Fruit fly (Drosophila melanogaster): Measurements from ENCODE around the gene Polr2C.

Gene Polr2C

dm6 chr2L:13833058-13833457 is at the start of gene Polr2C, which contains the start of the genes GatC and PolG2:
Gene Polr2C, plus strand, starts transcription at chr2L:13833337.
Gene GatC, minus strand, starts transcription at chr2L:13833105.
Gene PolG2, minus strand, starts transcription at chr2L:13833105.
- TF ChIP-seq CG17801 (GFP tag; optimal IDR thresholded peaks at IDR 0.05; ENCODE audit: partially characterized antibody) = no peak

dm6 chr2L:13784155-13784681 is 48.9 kb upstream of the Polr2C start, which contains the start of gene CG16890:
Gene CG16890, minus strand, starts transcription at chr2L:13784338.
- TF ChIP-seq CG17801 (GFP tag; optimal IDR thresholded peaks at IDR 0.05; ENCODE audit: partially characterized antibody) = no peak

dm6 chr2L:13790715-13791114 is 42.4 kb upstream of the Polr2C start, which contains the start of gene CG16863:
Gene CG16863, plus strand, starts transcription at chr2L:13790959.
- TF ChIP-seq CG17801 (GFP tag; optimal IDR thresholded peaks at IDR 0.05; ENCODE audit: partially characterized antibody) = no peak

dm6 chr2L:13793405-13793804 is 39.7 kb upstream of the Polr2C start, which contains the start of gene Sec71:
Gene Sec71, plus strand, starts transcription at chr2L:13793521.
- TF ChIP-seq CG17801 (GFP tag; optimal IDR thresholded peaks at IDR 0.05; ENCODE audit: partially characterized antibody) = peak; percentile 32

dm6 chr2L:13801166-13801565 is 32.0 kb upstream of the Polr2C start:
- no peak for TF ChIP-seq CG17801 (GFP tag; optimal IDR thresholded peaks at IDR 0.05; ENCODE audit: partially characterized antibody)

- no peak for TF ChIP-seq CG17801 (GFP tag; optimal IDR thresholded peaks at IDR 0.05; ENCODE audit: partially characterized antibody)
Observed at dm6 chr2L:13802075-13802639, 31.0 kb upstream of the Polr2C start.

dm6 chr2L:13803032-13803661 is 30.0 kb upstream of the Polr2C start, which contains the start of gene CAH1:
Gene CAH1, plus strand, starts transcription at chr2L:13803626.
- TF ChIP-seq CG17801 (GFP tag; optimal IDR thresholded peaks at IDR 0.05; ENCODE audit: partially characterized antibody) = no peak

dm6 chr2L:13803805-13804560 is 29.2 kb upstream of the Polr2C start:
- TF ChIP-seq CG17801 (GFP tag; optimal IDR thresholded peaks at IDR 0.05; ENCODE audit: partially characterized antibody) = no peak

dm6 chr2L:13804561-13805067 is 28.5 kb upstream of the Polr2C start:
- no peak for TF ChIP-seq CG17801 (GFP tag; optimal IDR thresholded peaks at IDR 0.05; ENCODE audit: partially characterized antibody)

dm6 chr2L:13805170-13805569 is 28.0 kb upstream of the Polr2C start:
- TF ChIP-seq CG17801 (GFP tag; optimal IDR thresholded peaks at IDR 0.05; ENCODE audit: partially characterized antibody) = no peak

- no peak for TF ChIP-seq CG17801 (GFP tag; optimal IDR thresholded peaks at IDR 0.05; ENCODE audit: partially characterized antibody)
Observed at dm6 chr2L:13807097-13807496, 26.0 kb upstream of the Polr2C start.

dm6 chr2L:13807959-13808358 is 25.2 kb upstream of the Polr2C start:
- no peak for TF ChIP-seq CG17801 (GFP tag; optimal IDR thresholded peaks at IDR 0.05; ENCODE audit: partially characterized antibody)

dm6 chr2L:13811323-13811722 is 21.8 kb upstream of the Polr2C start, which contains the start of the genes Adat1 and CG16865:
Gene Adat1, minus strand, starts transcription at chr2L:13811474.
Gene CG16865, plus strand, starts transcription at chr2L:13811522.
- no peak for TF ChIP-seq CG17801 (GFP tag; optimal IDR thresholded peaks at IDR 0.05; ENCODE audit: partially characterized antibody)

- TF ChIP-seq CG17801 (GFP tag; optimal IDR thresholded peaks at IDR 0.05; ENCODE audit: partially characterized antibody) = no peak
Observed at dm6 chr2L:13813156-13813555, 20.0 kb upstream of the Polr2C start, which contains the start of gene CG16888. Gene CG16888, minus strand, starts transcription at chr2L:13813256.

- no peak for TF ChIP-seq CG17801 (GFP tag; optimal IDR thresholded peaks at IDR 0.05; ENCODE audit: partially characterized antibody)
Observed at dm6 chr2L:13813604-13814178, 19.4 kb upstream of the Polr2C start, which contains the start of gene Sos. Gene Sos, plus strand, starts transcription at chr2L:13813816.

All from ovary, adult (tissue).